Worm (Caenorhabditis elegans) whole organism, L4/young adult: ENCODE results near the gene Y39A1C.1.
A peak's percentile ranks its signal among the peaks of the same experiment; 100 is the strongest.

ENCODE experiments used
- W03F9.2 ChIP-seq: fragments of 150-350 bp; optimal IDR thresholded peaks from 2 replicates; lab custom pipeline; 2014; ENCODE audit warnings: missing biosample characterization, missing genetic modification characterization
- dao-5 ChIP-seq: sonication (generic microtip); optimal IDR thresholded peaks from 2 replicates; lab custom pipeline; 2016; ENCODE audit warnings: missing genotype, missing genetic modification characterization, moderate library complexity, missing compliant biosample characterization
- him-1 ChIP-seq: sonication (generic microtip); optimal IDR thresholded peaks from 2 replicates; lab custom pipeline; 2016; ENCODE audit warnings: missing genotype, missing genetic modification reagents, missing genetic modification characterization, missing compliant biosample characterization

Gene Y39A1C.1

DNA sequence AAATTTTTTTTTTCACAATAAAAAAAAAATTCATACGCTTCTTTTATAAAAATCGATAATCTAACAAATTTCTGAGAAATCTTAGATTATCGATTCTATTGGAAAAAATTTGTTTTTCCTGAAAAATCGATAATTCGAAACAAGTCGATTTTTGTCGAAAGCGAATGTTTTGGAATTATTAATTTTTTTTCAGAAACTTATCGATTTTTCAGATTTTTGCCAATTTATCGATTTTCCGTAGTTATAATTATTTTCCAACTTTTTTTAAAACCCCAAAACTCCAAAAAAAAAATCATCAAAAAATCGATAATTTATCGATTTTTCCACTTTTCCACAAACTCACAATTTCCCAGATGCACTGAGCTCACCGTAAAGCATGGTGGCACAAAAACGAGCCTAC is 6.1 kb downstream of the Y39A1C.1 start:
- TF ChIP-seq dao-5 = no peak
- no peak for TF ChIP-seq him-1 (tag; lab: Kevin White, UChicago)
- no peak for TF ChIP-seq W03F9.2 (tag; lab: Kevin White, UChicago)

DNA sequence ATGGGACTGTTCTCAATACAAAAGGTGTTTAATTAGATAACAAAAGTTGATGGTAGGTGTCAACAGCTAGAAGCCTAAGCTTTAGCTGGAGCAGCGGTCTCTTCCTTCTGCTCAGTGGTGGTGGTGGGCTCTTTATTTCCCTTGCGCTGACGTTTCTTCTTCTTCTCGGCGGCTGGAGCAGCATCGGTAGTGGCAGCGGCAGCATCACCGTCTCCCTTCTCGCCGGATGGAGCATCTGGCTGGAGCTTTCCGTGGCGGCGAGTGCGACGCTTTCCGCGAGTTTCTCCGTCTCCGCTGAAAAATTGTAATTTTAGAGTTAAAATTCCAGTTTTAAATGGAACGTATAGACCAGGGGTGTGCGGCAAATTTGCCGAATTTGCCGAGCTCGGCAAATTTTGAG is 11.8 kb downstream of the Y39A1C.1 start:
- TF ChIP-seq W03F9.2 (tag; lab: Kevin White, UChicago) = no peak
- no peak for TF ChIP-seq dao-5
- TF ChIP-seq him-1 (tag; lab: Kevin White, UChicago) = no peak

DNA sequence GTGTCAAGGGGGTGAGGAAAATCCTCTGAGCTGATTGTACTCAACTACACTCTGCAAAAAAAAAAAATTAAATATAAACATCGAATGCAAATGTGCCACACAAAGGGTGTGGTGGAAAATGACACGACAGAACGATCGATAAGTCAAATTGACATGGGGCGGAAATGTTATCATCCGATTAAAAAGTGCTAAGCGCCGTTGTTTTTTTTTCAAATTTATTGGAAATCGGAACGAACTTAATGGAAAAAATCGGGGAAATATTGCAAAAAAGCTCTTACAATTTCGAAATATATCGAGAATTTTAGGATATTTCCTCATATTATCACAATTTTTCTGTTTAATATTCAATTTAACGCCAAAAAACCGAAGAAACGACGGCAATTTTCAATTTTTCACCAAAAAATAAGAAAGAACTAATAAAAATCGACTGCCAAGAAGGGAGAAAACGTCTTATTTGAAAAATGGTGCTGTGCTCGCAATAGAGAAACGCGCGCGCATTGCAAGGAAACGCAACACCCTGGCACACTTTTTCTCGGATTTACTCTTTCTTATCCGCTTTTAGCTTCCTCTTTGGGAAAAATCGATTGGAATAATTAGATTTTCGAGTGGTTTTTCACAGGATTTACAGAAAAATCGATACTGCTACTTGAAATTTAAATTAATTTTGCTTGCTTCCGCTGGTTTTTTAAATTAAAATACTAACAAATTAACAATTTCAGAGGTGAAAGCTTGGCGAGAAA is 13.6 kb downstream of the Y39A1C.1 start, which contains the start of the genes cey-4 and vps-50:
TSS of gene cey-4 (minus strand) at position 51 of the 740 bp plus-strand sequence.
TSS of gene vps-50 (plus strand) at position 541 of the 740 bp plus-strand sequence.
- no peak for TF ChIP-seq him-1 (tag; lab: Kevin White, UChicago)

DNA sequence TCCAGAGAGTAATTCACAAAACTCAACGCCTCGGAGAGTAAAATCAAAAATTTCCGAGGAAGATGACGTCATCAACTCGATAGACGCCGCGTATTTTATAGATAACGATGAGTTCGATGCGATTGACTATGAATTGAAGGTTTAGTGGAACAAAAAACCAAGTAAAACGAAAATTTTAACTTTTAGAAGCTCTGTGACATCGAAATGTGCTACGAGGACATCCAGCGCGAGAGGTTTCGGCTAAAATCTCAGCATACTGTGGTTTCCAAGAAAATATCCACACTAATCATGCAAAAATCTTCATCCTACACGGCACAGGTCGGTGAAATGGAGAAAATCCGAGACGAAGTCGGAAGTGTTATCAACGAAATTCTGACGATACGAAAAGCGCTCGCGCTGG is 14.3 kb downstream of the Y39A1C.1 start:
- TF ChIP-seq dao-5 (no peak), W03F9.2 (tag; lab: Kevin White, UChicago) (no peak), him-1 (tag; lab: Kevin White, UChicago) (no peak)

DNA sequence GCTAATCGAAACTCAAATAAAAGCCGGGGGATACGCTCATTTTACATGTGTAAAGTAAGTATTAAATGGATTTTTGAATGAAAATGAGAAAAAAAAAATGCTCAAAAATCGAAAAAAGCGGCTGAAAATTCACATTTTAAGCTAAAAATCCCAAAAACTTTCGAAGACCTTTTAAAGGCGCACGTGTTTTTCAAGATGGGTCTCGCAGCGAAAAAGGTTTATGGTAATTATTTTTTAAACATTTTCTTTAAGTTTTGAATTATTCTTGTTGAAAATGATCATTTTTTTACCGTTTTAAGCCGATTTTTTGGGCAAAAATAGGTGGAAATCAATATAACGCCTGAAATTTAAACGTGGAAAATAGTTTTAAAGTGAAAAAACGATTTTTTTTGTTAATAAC is 14.9 kb downstream of the Y39A1C.1 start:
- TF ChIP-seq dao-5 = no peak

DNA sequence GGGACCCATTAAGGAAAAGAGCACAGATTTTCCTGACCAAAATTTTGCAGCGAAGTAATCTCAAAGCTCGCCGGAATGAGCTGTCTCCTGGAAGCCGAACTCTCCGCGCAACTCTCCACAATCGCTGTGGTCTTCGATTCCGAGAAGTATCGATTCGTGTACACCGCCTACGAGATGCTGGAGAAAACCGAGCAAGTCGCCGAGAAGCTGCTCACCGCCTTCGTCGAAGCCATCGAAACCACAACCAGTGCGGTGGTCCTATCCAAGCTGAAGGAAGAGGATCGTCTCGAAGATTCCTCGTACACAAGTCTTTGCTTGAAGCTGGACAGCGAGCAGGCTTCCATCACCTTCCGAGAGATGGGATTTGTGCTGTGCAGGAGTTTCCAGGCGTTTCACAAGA is 15.6 kb downstream of the Y39A1C.1 start:
- TF ChIP-seq him-1 (tag; lab: Kevin White, UChicago) (no peak), W03F9.2 (tag; lab: Kevin White, UChicago) (no peak), dao-5 (no peak)

DNA sequence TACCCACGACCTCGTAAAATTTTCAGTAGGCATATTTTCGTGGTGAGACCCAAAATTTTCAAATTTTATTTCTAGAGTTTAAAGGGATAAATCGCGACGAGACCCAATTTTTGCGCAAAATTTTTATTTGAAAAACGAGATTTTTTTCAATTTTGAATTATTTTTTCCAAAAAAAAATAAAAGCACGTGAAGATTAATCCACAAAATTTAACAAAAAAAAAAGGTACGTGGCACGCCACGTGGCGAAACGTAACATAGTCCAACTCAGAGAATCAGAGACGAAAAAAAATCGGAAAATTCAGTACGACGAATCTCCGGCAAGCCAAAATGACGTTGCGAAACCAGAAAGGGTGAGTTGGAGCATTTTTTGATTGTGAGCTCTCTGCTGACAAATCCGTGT is 19.9 kb downstream of the Y39A1C.1 start, which contains the start of gene C44B9.2:
TSS of gene C44B9.2 (plus strand) at position 301 of the 400 bp plus-strand sequence.
- TF ChIP-seq him-1 (tag; lab: Kevin White, UChicago) (no peak), W03F9.2 (tag; lab: Kevin White, UChicago) (no peak), dao-5 (no peak)

DNA sequence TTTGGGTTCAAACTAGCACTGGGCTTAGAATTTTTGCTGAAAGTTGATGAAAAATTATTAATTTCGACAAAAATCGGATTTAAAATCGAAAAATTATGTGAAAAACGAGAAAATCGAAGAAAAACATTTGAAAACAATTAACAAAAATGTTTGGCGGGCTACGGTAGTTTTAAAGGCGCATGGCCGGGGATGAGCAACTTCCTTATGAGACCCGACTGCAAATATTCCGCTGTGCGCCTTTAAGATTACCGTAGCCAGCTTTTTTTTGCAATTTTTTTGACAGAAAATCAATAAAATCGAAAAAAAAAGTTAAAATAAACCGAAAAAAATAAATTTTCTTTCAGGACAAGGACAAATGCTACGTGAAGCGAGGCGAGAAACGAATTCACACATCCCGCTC is 22.3 kb downstream of the Y39A1C.1 start:
- TF ChIP-seq him-1 (tag; lab: Kevin White, UChicago) (no peak), dao-5 (no peak), W03F9.2 (tag; lab: Kevin White, UChicago) (no peak)

DNA sequence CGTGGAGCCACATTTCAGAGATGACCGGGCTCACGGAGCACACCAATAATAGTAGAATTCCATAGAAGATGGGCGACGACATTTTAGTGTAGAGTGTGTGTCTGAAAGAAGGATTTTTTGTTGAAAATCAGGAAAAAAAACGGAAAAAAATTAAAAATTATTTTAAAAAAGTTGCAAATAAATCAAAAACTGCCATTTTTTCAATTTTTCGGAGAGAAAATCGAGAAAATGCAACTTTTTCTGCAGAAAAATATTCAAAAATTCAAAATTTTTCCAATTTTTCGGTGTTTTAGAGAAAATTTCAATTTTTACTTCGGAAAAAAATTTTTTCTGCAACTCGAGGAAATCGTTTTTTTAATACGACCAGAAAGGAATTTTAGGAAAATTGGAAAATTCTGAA is 24.8 kb downstream of the Y39A1C.1 start, which contains the start of gene C44B9.3:
TSS of gene C44B9.3 (minus strand) at position 101 of the 400 bp plus-strand sequence.
- TF ChIP-seq W03F9.2 (tag; lab: Kevin White, UChicago) = no peak
- no peak for TF ChIP-seq dao-5
- no peak for TF ChIP-seq him-1 (tag; lab: Kevin White, UChicago)

DNA sequence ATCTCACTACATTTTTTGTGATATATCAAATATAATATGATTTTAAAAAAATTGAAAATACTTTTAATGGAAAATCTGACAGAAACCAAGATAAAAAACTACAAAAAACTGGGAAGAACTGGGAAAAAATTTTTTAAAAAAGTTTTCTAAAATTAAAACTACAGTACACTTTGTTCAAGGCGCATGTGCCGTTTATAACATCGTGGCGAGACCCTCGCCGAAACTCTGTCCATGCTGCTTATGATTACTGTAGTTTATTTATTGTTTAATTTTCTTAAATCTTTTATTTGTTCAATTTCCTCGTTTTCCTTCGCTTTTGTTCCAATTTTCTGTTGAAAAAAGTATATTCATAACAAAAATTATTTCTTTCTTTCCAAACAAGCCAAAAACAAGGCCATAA is 26.2 kb downstream of the Y39A1C.1 start, which contains the start of gene athp-1:
TSS of gene athp-1 (plus strand) at position 305 of the 400 bp plus-strand sequence.
- peak; percentile 60 for TF ChIP-seq W03F9.2 (tag; lab: Kevin White, UChicago)
- no peak for TF ChIP-seq dao-5

DNA sequence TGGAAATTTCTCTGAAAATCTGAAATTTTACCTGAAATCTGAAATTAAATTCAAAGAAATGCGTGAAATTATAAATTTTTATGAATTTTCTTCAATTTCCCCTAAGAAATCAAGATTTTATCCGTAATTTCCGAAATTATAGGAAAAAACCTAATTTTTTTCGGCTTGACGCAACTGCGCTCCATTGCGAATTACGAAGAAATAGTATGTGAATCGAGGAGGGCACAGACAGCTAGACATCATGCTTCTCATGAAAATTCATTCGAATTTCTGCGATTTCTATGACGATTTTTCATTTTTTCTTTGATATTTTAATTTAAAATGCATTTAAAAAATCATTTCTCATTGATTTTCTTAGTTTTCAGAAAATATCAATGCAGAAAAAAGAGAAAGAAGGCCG is 26.7 kb downstream of the Y39A1C.1 start:
- TF ChIP-seq dao-5 (no peak), W03F9.2 (tag; lab: Kevin White, UChicago) (peak; percentile 50)

DNA sequence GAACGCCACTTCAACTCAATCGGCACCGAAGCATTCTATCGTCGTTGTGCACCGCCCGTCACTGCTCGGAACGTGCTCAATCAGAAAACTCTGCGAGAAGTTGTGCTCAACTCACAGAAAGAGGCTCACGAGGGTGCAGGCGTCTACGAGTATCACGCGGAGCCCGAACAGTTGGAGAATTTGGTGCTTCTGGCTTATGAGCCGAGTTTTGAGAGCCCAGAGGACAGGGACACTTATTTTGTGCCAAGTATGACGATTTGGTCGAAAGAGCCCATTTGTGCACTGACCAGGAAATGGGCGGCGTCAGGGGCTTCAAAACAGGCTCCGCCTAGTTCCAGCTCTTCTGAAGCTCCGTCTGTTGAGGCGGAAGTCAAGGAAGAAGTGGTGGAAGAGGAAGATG is 33.6 kb downstream of the Y39A1C.1 start:
- TF ChIP-seq W03F9.2 (tag; lab: Kevin White, UChicago) (no peak), him-1 (tag; lab: Kevin White, UChicago) (no peak), dao-5 (no peak)

DNA sequence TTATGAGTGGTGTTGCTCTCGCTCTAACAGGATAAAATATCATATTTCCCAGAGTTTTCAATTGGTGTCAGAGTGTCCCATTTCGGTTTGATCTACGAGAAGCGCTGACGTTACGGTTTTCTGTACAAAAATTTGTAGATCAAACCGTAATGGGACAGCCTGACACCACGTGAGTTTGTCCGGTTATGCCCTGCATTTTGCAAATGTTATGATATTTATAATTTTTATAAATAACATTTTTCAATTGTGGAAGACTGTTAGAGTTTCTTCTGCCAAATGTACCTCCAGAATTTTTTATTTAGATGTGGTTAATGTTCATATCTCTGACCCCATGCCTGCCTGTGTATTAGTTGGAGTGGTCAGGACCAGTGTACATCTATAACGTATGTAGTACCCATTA is 39.0 kb downstream of the Y39A1C.1 start, which contains the start of gene fbxb-87:
TSS of gene fbxb-87 (plus strand) at position 301 of the 400 bp plus-strand sequence.
- TF ChIP-seq him-1 (tag; lab: Kevin White, UChicago) (no peak), dao-5 (no peak), W03F9.2 (tag; lab: Kevin White, UChicago) (no peak)

DNA sequence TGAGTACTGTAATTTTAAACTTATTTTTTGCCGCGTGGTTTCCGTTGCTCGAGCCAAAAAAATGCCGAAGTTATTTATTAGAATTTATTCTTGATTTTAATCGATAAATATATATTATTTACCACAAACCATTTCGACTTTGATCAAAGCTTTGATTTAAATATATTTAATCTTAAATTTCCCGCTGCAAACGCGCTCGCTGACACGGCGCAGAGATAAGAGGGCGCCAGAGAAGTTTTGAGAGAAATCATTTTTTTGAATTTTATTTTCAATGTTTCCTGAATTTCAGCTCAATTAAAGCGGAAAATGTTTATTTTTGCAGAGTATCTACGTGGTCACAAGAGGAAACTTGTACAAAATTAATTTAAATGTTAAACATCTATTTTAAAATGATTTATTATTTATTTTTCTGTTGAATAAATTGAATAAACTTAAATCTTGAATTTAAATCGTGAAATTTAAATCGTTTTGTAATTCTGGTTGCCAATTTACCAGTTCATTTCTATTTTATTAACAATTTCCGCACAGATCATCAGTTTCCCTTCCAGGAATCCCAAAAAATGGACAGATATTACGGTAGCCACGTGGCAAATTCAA is 40.7 kb downstream of the Y39A1C.1 start, which contains the start of gene com-1:
TSS of gene com-1 (plus strand) at position 547 of the 597 bp plus-strand sequence.
- TF ChIP-seq him-1 (tag; lab: Kevin White, UChicago) (no peak), dao-5 (no peak), W03F9.2 (tag; lab: Kevin White, UChicago) (peak; percentile 38)
